Fruit fly (Drosophila melanogaster): ENCODE results near the gene CG33635.
A peak's percentile ranks its signal among the peaks of the same experiment; 100 is the strongest.

DNA sequence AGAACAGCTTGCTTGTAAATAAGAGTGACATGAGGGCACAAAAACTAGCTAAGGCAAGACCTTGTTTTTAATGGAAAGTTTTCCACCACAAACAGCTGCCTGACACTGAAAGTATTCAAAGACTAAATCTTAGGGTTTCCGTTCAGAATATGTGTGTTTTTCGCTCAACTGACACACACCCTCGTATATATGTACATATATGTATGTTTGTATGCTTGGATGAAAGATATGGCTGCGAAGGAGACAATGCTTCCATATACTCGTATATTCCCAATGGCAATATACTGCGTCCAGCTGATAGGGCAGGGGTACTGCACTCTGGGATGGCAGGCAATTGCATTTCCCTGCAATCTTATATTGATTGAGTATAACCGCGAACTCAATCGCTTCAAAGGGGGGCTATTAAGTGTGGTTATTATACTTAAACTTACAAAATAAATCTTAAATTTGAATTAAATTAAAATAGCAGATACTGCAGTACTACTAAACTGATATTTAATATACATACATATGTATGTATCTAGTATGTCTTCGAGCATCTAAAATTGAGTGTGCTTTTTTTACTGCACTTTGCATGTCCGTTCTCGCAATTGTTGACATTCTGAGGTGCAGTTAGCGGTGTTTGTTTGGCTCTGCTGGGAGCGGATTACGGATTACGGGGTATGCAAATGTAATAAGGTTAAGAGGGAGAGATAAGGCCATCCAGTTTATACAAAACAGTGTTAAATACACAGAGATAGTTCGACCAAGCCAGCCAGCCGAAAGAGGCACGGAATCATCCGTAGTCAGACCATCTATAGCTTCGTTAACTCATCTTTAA is 23.7 kb downstream of the CG33635 start:
- TF ChIP-seq CG13204 (GFP tag; optimal IDR thresholded peaks at IDR 0.05) (no peak), CG8301 (tag; optimal IDR thresholded peaks at IDR 0.05) (no peak), CG4496 (GFP tag; IDR thresholded peaks at IDR 0.05) (no peak), CG34367 (tag; optimal IDR thresholded peaks at IDR 0.05) (no peak), D1 (tag; optimal IDR thresholded peaks at IDR 0.05) (no peak), Pif1A (GFP tag; optimal IDR thresholded peaks at IDR 0.05) (no peak), Snoo (tag; optimal IDR thresholded peaks at IDR 0.05) (no peak), CG14655 (GFP tag; optimal IDR thresholded peaks at IDR 0.05) (no peak), gl (tag; optimal IDR thresholded peaks at IDR 0.05) (no peak), EcR (GFP tag; optimal IDR thresholded peaks at IDR 0.05) (peak; percentile 56), CG32121 (GFP tag; IDR thresholded peaks at IDR 0.05) (no peak), Pif1B (GFP tag; optimal IDR thresholded peaks at IDR 0.05) (no peak)
